Worm (Caenorhabditis elegans) whole organism, young adult: ENCODE data around the gene fbxc-50.
"Not testable (repeated sequence)": the region's sequence is repeated elsewhere in the genome, so short reads cannot be mapped to it uniquely, and the experiment has no call there.

Experiments used
- T26A5.8 ChIP-seq: sonication (generic microtip); optimal IDR thresholded peaks from 2 replicates; lab custom pipeline; 2016; ENCODE audit warnings: missing genetic modification characterization, missing compliant biosample characterization
- ama-1 ChIP-seq, 3 experiments: fragments of 150-350 bp in 1 of 3; sonication (generic microtip) in 2 of 3; optimal IDR thresholded peaks; 2 replicates each; lab custom pipeline; 2014 to 2018; ENCODE audit warnings: missing biosample characterization in 2 of 3, missing genetic modification characterization in 2 of 3, missing genetic modification reagents in 2 of 3
- attf-3 ChIP-seq: fragments of 200-800 bp; sonication (Bioruptor generic); conservative IDR thresholded peaks from 2 replicates; pipeline ENCODE4 v1.3.6; 2022; ENCODE audit warnings: missing genetic modification reagents, missing genetic modification characterization, missing compliant biosample characterization
- dpl-1 ChIP-seq: fragments of 150-350 bp; optimal IDR thresholded peaks from 2 replicates; lab custom pipeline; 2014; ENCODE audit warnings: missing biosample characterization, missing genetic modification reagents, missing genetic modification characterization
- ets-4 ChIP-seq: fragments of 200-800 bp; sonication (Bioruptor generic); optimal IDR thresholded peaks from 2 replicates; lab custom pipeline; 2018; ENCODE audit warnings: mild to moderate bottlenecking, missing genetic modification characterization, missing compliant biosample characterization
- him-1 ChIP-seq: sonication (generic microtip); optimal IDR thresholded peaks from 2 replicates; lab custom pipeline; 2016; ENCODE audit warnings: missing genotype, missing genetic modification reagents, missing genetic modification characterization, missing compliant biosample characterization
- let-607 ChIP-seq, 2 experiments: fragments of 200-800 bp in 1 of 2; sonication (Bioruptor generic) in 1 of 2; sonication (generic microtip) in 1 of 2; optimal IDR thresholded peaks; 2 replicates each; lab custom pipeline; 2016 to 2018; ENCODE audit warnings: mild to moderate bottlenecking in 2 of 2, missing compliant biosample characterization in 2 of 2, missing genetic modification characterization in 2 of 2, moderate library complexity in 2 of 2, missing genotype in 1 of 2
- lin-35 ChIP-seq, 3 experiments: fragments of 150-350 bp in 2 of 3; sonication (generic microtip) in 1 of 3; optimal IDR thresholded peaks; 2 replicates each; lab custom pipeline; 2014 to 2018; ENCODE audit warnings: missing biosample characterization in 3 of 3, missing genetic modification characterization in 3 of 3, missing genetic modification reagents in 3 of 3
- rpc-1 ChIP-seq, 2 experiments: fragments of 150-350 bp in 1 of 2; sonication (generic microtip) in 1 of 2; optimal IDR thresholded peaks; 2 replicates each; lab custom pipeline; 2014 to 2018; ENCODE audit warnings: missing biosample characterization in 1 of 2, missing genetic modification characterization in 1 of 2, missing genetic modification reagents in 1 of 2, missing genotype in 1 of 2
- snpc-4 ChIP-seq, 5 experiments: fragments of 150-350 bp in 1 of 5; sonication (generic microtip) in 4 of 5; optimal IDR thresholded peaks; 2 replicates each; lab custom pipeline; 2014 to 2018; ENCODE audit warnings: missing genetic modification characterization in 5 of 5, missing biosample characterization in 3 of 5, antibody characterized with exemption in 2 of 5, mild to moderate bottlenecking in 2 of 5, missing compliant biosample characterization in 2 of 5, missing genotype in 2 of 5, moderate library complexity in 2 of 5, missing genetic modification reagents in 1 of 5
- unc-62 ChIP-seq: fragments of 150-350 bp; optimal IDR thresholded peaks from 2 replicates; lab custom pipeline; 2014; ENCODE audit warnings: missing biosample characterization, missing genetic modification reagents, missing genetic modification characterization
- ztf-22 ChIP-seq: fragments of 200-800 bp; sonication (Bioruptor generic); optimal IDR thresholded peaks from 2 replicates; lab custom pipeline; 2018; ENCODE audit warnings: mild to moderate bottlenecking, missing genetic modification characterization, moderate library complexity, missing compliant biosample characterization
- ztf-28 ChIP-seq: fragments of 200-800 bp; sonication (Bioruptor generic); IDR thresholded peaks from 2 replicates; pipeline ENCODE4 v1.3.6; 2022; ENCODE audit warnings: missing genetic modification reagents, missing genetic modification characterization, missing compliant biosample characterization

DNA sequence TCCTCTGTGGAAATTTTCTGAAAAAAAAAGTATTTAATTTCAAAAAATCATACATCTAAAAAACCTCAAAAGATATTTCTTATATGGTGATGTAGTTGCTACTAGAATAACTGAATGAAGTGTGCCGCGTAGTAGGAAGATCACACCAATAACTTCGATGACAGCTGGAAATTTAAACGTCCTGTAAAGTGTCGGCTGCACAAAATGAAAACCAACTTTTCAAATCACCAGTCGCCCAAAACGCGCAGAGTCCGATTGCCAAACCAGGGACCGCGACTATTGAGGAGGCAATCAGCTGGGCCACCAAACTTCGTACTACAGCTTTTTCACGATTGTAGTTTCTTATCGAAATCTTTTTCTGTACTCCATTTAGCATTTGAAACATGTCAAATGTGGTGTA, 46.7 kb downstream of the fbxc-50 start, which contains the start of gene sri-48:
- TF ChIP-seq ztf-22 (GFP tag; lab: Kevin White, UChicago); unc-62; dpl-1 (GFP tag; lab: Kevin White, UChicago); attf-3 (GFP tag; lab: Robert Waterston, UW); ama-1 (optimal IDR thresholded peaks at IDR 0.05; lab: Kevin White, UChicago); ama-1 (GFP tag; optimal IDR thresholded peaks at IDR 0.05; lab: Kevin White, UChicago); rpc-1 (optimal IDR thresholded peaks at IDR 0.05; lab: Kevin White, UChicago); rpc-1 (tag; optimal IDR thresholded peaks at IDR 0.05; lab: Kevin White, UChicago); snpc-4 (GFP tag; optimal IDR thresholded peaks at IDR 0.05; lab: Kevin White, UChicago); snpc-4 (tag; optimal IDR thresholded peaks at IDR 0.05; lab: Kevin White, UChicago); let-607 (tag; optimal IDR thresholded peaks at IDR 0.05; lab: Kevin White, UChicago); ztf-28 (GFP tag; lab: Robert Waterston, UW); ets-4 (GFP tag; lab: Kevin White, UChicago); him-1 (tag; lab: Kevin White, UChicago); T26A5.8 (tag; lab: Kevin White, UChicago); lin-35 (GFP tag; optimal IDR thresholded peaks at IDR 0.05; lab: Kevin White, UChicago): not testable (repeated sequence)
